Worm (Caenorhabditis elegans): ENCODE measurements around the gene T04C12.7.

The T04C12.7 gene

ce11 chrV:11053827-11054226 lies at the start of gene T04C12.7:
Gene T04C12.7, plus strand, starts transcription at chrV:11054127.
- no peak for TF ChIP-seq unc-62 (GFP tag; optimal IDR thresholded peaks at IDR 0.05)

- no peak for TF ChIP-seq unc-62 (GFP tag; optimal IDR thresholded peaks at IDR 0.05)
These were observed 46.3 kb upstream of the T04C12.7 start for ce11 chrV:11007651-11008050.

- no peak for TF ChIP-seq unc-62 (GFP tag; optimal IDR thresholded peaks at IDR 0.05)
These were observed 44.8 kb upstream of the T04C12.7 start for ce11 chrV:11009124-11009524.

- no peak for TF ChIP-seq unc-62 (GFP tag; optimal IDR thresholded peaks at IDR 0.05)
These were observed 43.2 kb upstream of the T04C12.7 start for ce11 chrV:11010768-11011167.

ce11 chrV:11011807-11012206 lies 42.1 kb upstream of the T04C12.7 start:
- TF ChIP-seq unc-62 (GFP tag; optimal IDR thresholded peaks at IDR 0.05), result no peak

- no peak for TF ChIP-seq unc-62 (GFP tag; optimal IDR thresholded peaks at IDR 0.05)
These were observed 41.5 kb upstream of the T04C12.7 start, which contains the start of gene C13G3.1 for ce11 chrV:11012419-11012818. Gene C13G3.1, minus strand, starts transcription at chrV:11012465.

- no peak for TF ChIP-seq unc-62 (GFP tag; optimal IDR thresholded peaks at IDR 0.05)
These were observed 40.7 kb upstream of the T04C12.7 start for ce11 chrV:11013179-11013578.

ce11 chrV:11014758-11015157 lies 39.2 kb upstream of the T04C12.7 start:
- no peak for TF ChIP-seq unc-62 (GFP tag; optimal IDR thresholded peaks at IDR 0.05)

ce11 chrV:11016846-11017553 lies 36.9 kb upstream of the T04C12.7 start:
- no peak for TF ChIP-seq unc-62 (GFP tag; optimal IDR thresholded peaks at IDR 0.05)

ce11 chrV:11022817-11023216 lies 31.1 kb upstream of the T04C12.7 start, which contains the start of the genes C13G3.12 and hot-6:
Gene C13G3.12, minus strand, starts transcription at chrV:11022917.
Gene hot-6, minus strand, starts transcription at chrV:11022937.
- TF ChIP-seq unc-62 (GFP tag; optimal IDR thresholded peaks at IDR 0.05), result no peak

- no peak for TF ChIP-seq unc-62 (GFP tag; optimal IDR thresholded peaks at IDR 0.05)
These were observed 26.2 kb upstream of the T04C12.7 start for ce11 chrV:11027740-11028139.

ce11 chrV:11029309-11029708 lies 24.6 kb upstream of the T04C12.7 start:
- TF ChIP-seq unc-62 (GFP tag; optimal IDR thresholded peaks at IDR 0.05), result no peak

ce11 chrV:11030675-11031074 lies 23.3 kb upstream of the T04C12.7 start:
- TF ChIP-seq unc-62 (GFP tag; optimal IDR thresholded peaks at IDR 0.05), result no peak

ce11 chrV:11033241-11033640 lies 20.7 kb upstream of the T04C12.7 start:
- TF ChIP-seq unc-62 (GFP tag; optimal IDR thresholded peaks at IDR 0.05), result no peak

ce11 chrV:11034748-11035147 lies 19.2 kb upstream of the T04C12.7 start, which contains the start of gene pptr-2:
Gene pptr-2, minus strand, starts transcription at chrV:11034931.
- TF ChIP-seq unc-62 (GFP tag; optimal IDR thresholded peaks at IDR 0.05), result no peak

ce11 chrV:11039379-11039954 lies 14.5 kb upstream of the T04C12.7 start, which contains the start of gene pak-2:
Gene pak-2, minus strand, starts transcription at chrV:11039429.
- TF ChIP-seq unc-62 (GFP tag; optimal IDR thresholded peaks at IDR 0.05), result no peak

ce11 chrV:11040020-11040419 lies 13.9 kb upstream of the T04C12.7 start, which contains the start of gene C45B11.9:
Gene C45B11.9, plus strand, starts transcription at chrV:11040320.
- TF ChIP-seq unc-62 (GFP tag; optimal IDR thresholded peaks at IDR 0.05), result no peak
